Worm (Caenorhabditis elegans): ENCODE measurements around the gene mmab-1.

Gene mmab-1

DNA sequence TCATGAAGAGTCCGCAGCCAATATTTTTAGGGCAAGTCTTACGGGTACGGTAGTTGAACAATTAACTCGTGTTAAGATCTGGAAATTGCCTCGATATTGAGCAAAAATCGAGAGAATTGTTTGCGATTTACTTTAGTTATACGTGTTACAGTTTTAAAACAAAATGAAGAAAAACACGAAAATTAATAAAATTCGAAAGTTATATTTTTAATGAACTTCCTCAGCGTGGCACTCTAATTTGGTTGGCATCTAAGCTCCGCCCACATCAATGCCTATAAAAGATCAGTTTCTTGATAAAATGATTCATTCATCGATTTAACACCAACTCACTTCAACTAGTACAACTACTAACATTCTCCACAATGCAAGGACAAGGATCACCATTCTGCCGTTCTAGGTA, 51.4 kb downstream of the mmab-1 start, which contains the start of gene gipc-1:
gipc-1 (plus strand) TSS at position 301 of the 400 bp plus-strand sequence.
- TF ChIP-seq tlp-1 (tag; optimal IDR thresholded peaks at IDR 0.05) (no peak), fkh-10 (GFP tag; optimal IDR thresholded peaks at IDR 0.05) (no peak), nhr-237 (tag; optimal IDR thresholded peaks at IDR 0.05) (no peak), ces-1 (GFP tag; optimal IDR thresholded peaks at IDR 0.05) (no peak)

All from whole organism, L1 larva.